Fruit fly (Drosophila melanogaster) whole organism, prepupa: Measurements from ENCODE around the gene sina.

ENCODE experiments used
- Blimp-1 ChIP-seq: fragments of 200-800 bp; sonication (Bioruptor generic); optimal IDR thresholded peaks from 3 replicates; lab custom pipeline; 2017; ENCODE audit warnings: missing biosample characterization, missing genetic modification characterization, mild to moderate bottlenecking, moderate library complexity, missing genetic modification reagents
- CG10669 ChIP-seq: fragments of 200-800 bp; sonication (Bioruptor generic); optimal IDR thresholded peaks from 3 replicates; lab custom pipeline; 2018; ENCODE audit warnings: missing biosample characterization, mild to moderate bottlenecking, missing genetic modification characterization, moderate library complexity
- CG11294 ChIP-seq: fragments of 200-800 bp; sonication (Bioruptor generic); IDR thresholded peaks from 2 replicates; pipeline ENCODE4 v1.3.6; 2022; ENCODE audit warnings: missing biosample characterization, missing genetic modification characterization
- CG11762 ChIP-seq: fragments of 200-800 bp; sonication (Bioruptor generic); optimal IDR thresholded peaks from 3 replicates; lab custom pipeline; 2016; ENCODE audit warnings: missing biosample characterization, missing genetic modification characterization; ENCODE audit not compliant: insufficient read depth
- CG15336 ChIP-seq: fragments of 200-800 bp; sonication (Bioruptor generic); IDR thresholded peaks from 2 replicates; pipeline ENCODE4 v1.3.6; 2022; ENCODE audit warnings: missing biosample characterization, missing genetic modification characterization
- CG1621 ChIP-seq: fragments of 200-800 bp; sonication (Bioruptor generic); optimal IDR thresholded peaks from 3 replicates; lab custom pipeline; 2018; ENCODE audit warnings: missing biosample characterization, mild to moderate bottlenecking, missing genetic modification characterization
- CG3032 ChIP-seq: fragments of 200-800 bp; optimal IDR thresholded peaks from 2 replicates; lab custom pipeline; 2019; ENCODE audit warnings: missing biosample characterization, mild to moderate bottlenecking, missing genetic modification characterization, moderate library complexity
- CG31627 ChIP-seq: fragments of 200-800 bp; sonication (Bioruptor generic); optimal IDR thresholded peaks from 3 replicates; lab custom pipeline; 2016; ENCODE audit warnings: missing biosample characterization, missing genetic modification characterization
- CG32006 ChIP-seq: fragments of 200-800 bp; sonication (Bioruptor generic); optimal IDR thresholded peaks from 3 replicates; lab custom pipeline; 2017; ENCODE audit warnings: missing biosample characterization, mild to moderate bottlenecking, missing genetic modification characterization
- CG34406 ChIP-seq: fragments of 200-800 bp; sonication (Bioruptor generic); optimal IDR thresholded peaks from 3 replicates; lab custom pipeline; 2016; ENCODE audit warnings: missing biosample characterization, missing genetic modification characterization
- CG3919 ChIP-seq: fragments of 200-800 bp; sonication (Bioruptor generic); optimal IDR thresholded peaks from 3 replicates; lab custom pipeline; 2016; ENCODE audit warnings: missing biosample characterization, missing genetic modification characterization
- CG4318 ChIP-seq: fragments of 200-800 bp; sonication (Bioruptor generic); optimal IDR thresholded peaks from 3 replicates; lab custom pipeline; 2017; ENCODE audit warnings: missing biosample characterization, mild to moderate bottlenecking, missing genetic modification characterization
- CG6163 ChIP-seq: fragments of 200-800 bp; sonication (Bioruptor generic); IDR thresholded peaks from 3 replicates; pipeline ENCODE4 v1.3.6; 2022; ENCODE audit warnings: missing biosample characterization, missing genetic modification characterization
- CG6808 ChIP-seq: fragments of 200-800 bp; sonication (Bioruptor generic); optimal IDR thresholded peaks from 3 replicates; lab custom pipeline; 2017; ENCODE audit warnings: missing biosample characterization, missing genetic modification characterization, mild to moderate bottlenecking, moderate library complexity, missing genetic modification reagents
- CG6854 ChIP-seq: fragments of 200-800 bp; sonication (Bioruptor generic); optimal IDR thresholded peaks from 2 replicates; lab custom pipeline; 2017; ENCODE audit warnings: missing biosample characterization, mild to moderate bottlenecking, missing genetic modification characterization
- CG7368 ChIP-seq: fragments of 200-800 bp; sonication (Bioruptor generic); optimal IDR thresholded peaks from 3 replicates; lab custom pipeline; 2016; ENCODE audit warnings: missing biosample characterization, missing genetic modification characterization
- CG8119 ChIP-seq: fragments of 200-800 bp; sonication (Bioruptor generic); IDR thresholded peaks from 3 replicates; pipeline ENCODE4 v1.3.6; 2022; ENCODE audit warnings: missing biosample characterization, missing genetic modification characterization
- CG8319 ChIP-seq: fragments of 200-800 bp; sonication (Bioruptor generic); optimal IDR thresholded peaks from 3 replicates; lab custom pipeline; 2016; ENCODE audit warnings: missing biosample characterization, missing genetic modification characterization
- CG8632 ChIP-seq: fragments of 200-800 bp; sonication (Bioruptor generic); optimal IDR thresholded peaks from 3 replicates; lab custom pipeline; 2016; ENCODE audit warnings: missing biosample characterization, missing genetic modification characterization
- Eip75B ChIP-seq: fragments of 200-800 bp; sonication (Bioruptor generic); optimal IDR thresholded peaks from 3 replicates; lab custom pipeline; 2016; ENCODE audit warnings: missing biosample characterization, missing genetic modification characterization
- Eip78C ChIP-seq: fragments of 200-800 bp; sonication (Bioruptor generic); peaks from one replicate; lab custom pipeline; 2016; ENCODE audit warnings: missing biosample characterization, missing genetic modification characterization
- Eip93F ChIP-seq: fragments of 200-800 bp; sonication (Bioruptor generic); optimal IDR thresholded peaks from 2 replicates; lab custom pipeline; 2016; ENCODE audit warnings: missing biosample characterization, mild to moderate bottlenecking, missing genetic modification characterization
- Ets21C ChIP-seq: fragments of 200-800 bp; sonication (Bioruptor generic); optimal IDR thresholded peaks from 3 replicates; lab custom pipeline; 2016; ENCODE audit warnings: missing biosample characterization, missing genetic modification characterization
- Ets96B ChIP-seq: fragments of 200-800 bp; optimal IDR thresholded peaks from 2 replicates; lab custom pipeline; 2019; ENCODE audit warnings: missing biosample characterization, mild to moderate bottlenecking, missing genetic modification characterization, moderate library complexity
- Hr39 ChIP-seq: fragments of 200-800 bp; sonication (Bioruptor generic); optimal IDR thresholded peaks from 2 replicates; lab custom pipeline; 2016; ENCODE audit warnings: missing biosample characterization, missing genetic modification characterization
- Hr4 ChIP-seq: fragments of 200-800 bp; sonication (Bioruptor generic); optimal IDR thresholded peaks from 3 replicates; lab custom pipeline; 2016; ENCODE audit warnings: missing biosample characterization, missing genetic modification characterization
- Met ChIP-seq: fragments of 200-800 bp; sonication (Bioruptor generic); optimal IDR thresholded peaks from 3 replicates; lab custom pipeline; 2016; ENCODE audit warnings: missing biosample characterization, missing genetic modification characterization
- OdsH ChIP-seq: fragments of 200-800 bp; sonication (Bioruptor generic); optimal IDR thresholded peaks from 3 replicates; lab custom pipeline; 2016; ENCODE audit warnings: missing biosample characterization, missing genetic modification characterization
- Smox ChIP-seq: fragments of 200-800 bp; sonication (Bioruptor generic); optimal IDR thresholded peaks from 3 replicates; lab custom pipeline; 2016; ENCODE audit warnings: missing biosample characterization, missing genetic modification characterization
- Sox102F ChIP-seq: fragments of 200-800 bp; sonication (Bioruptor generic); optimal IDR thresholded peaks from 2 replicates; lab custom pipeline; 2016; ENCODE audit warnings: missing biosample characterization, mild to moderate bottlenecking, missing genetic modification characterization
- Sox14 ChIP-seq: fragments of 200-800 bp; sonication (Bioruptor generic); optimal IDR thresholded peaks from 3 replicates; lab custom pipeline; 2016; ENCODE audit warnings: missing biosample characterization, missing genetic modification characterization
- Sox15 ChIP-seq: fragments of 200-800 bp; sonication (Bioruptor generic); optimal IDR thresholded peaks from 3 replicates; lab custom pipeline; 2016; ENCODE audit warnings: missing biosample characterization, missing genetic modification characterization
- achi ChIP-seq: fragments of 200-800 bp; sonication (Bioruptor generic); optimal IDR thresholded peaks from 3 replicates; lab custom pipeline; 2016; ENCODE audit warnings: missing biosample characterization, missing genetic modification characterization
- acj6 ChIP-seq: fragments of 200-800 bp; sonication (Bioruptor generic); optimal IDR thresholded peaks from 3 replicates; lab custom pipeline; 2016; ENCODE audit warnings: missing biosample characterization, missing genetic modification characterization
- cyc ChIP-seq: fragments of 200-800 bp; sonication (Bioruptor generic); optimal IDR thresholded peaks from 3 replicates; lab custom pipeline; 2016; ENCODE audit warnings: missing biosample characterization, missing genetic modification characterization
- dsx ChIP-seq: fragments of 200-800 bp; optimal IDR thresholded peaks from 3 replicates; lab custom pipeline; 2019; ENCODE audit warnings: missing biosample characterization, mild to moderate bottlenecking, missing genetic modification characterization, moderate library complexity; ENCODE audit not compliant: poor library complexity, severe bottlenecking
- eg ChIP-seq: fragments of 200-800 bp; sonication (Bioruptor generic); IDR thresholded peaks from 3 replicates; pipeline ENCODE4 v1.3.6; 2022; ENCODE audit warnings: missing biosample characterization, missing genetic modification characterization
- esn ChIP-seq: fragments of 200-800 bp; sonication (Bioruptor generic); optimal IDR thresholded peaks from 2 replicates; lab custom pipeline; 2016; ENCODE audit warnings: missing biosample characterization, mild to moderate bottlenecking, missing genetic modification characterization, moderate library complexity
- fd59A ChIP-seq: fragments of 200-800 bp; sonication (Bioruptor generic); optimal IDR thresholded peaks from 2 replicates; lab custom pipeline; 2017; ENCODE audit warnings: missing biosample characterization, mild to moderate bottlenecking, missing genetic modification characterization, missing genetic modification reagents
- fkh ChIP-seq: fragments of 200-800 bp; sonication (Bioruptor generic); optimal IDR thresholded peaks from 3 replicates; lab custom pipeline; 2017; ENCODE audit warnings: missing biosample characterization, mild to moderate bottlenecking, missing genetic modification characterization, moderate library complexity
- lz ChIP-seq: fragments of 200-800 bp; sonication (Bioruptor generic); optimal IDR thresholded peaks from 3 replicates; lab custom pipeline; 2016; ENCODE audit warnings: missing biosample characterization, missing genetic modification characterization
- net ChIP-seq: fragments of 200-800 bp; sonication (Bioruptor generic); optimal IDR thresholded peaks from 3 replicates; lab custom pipeline; 2016; ENCODE audit warnings: missing biosample characterization, missing genetic modification characterization
- pdm3 ChIP-seq: fragments of 200-800 bp; sonication (Bioruptor generic); optimal IDR thresholded peaks from 3 replicates; lab custom pipeline; 2016; ENCODE audit warnings: missing biosample characterization, missing genetic modification characterization
- salr ChIP-seq, 2 experiments: fragments of 200-800 bp; sonication (Bioruptor generic); optimal IDR thresholded peaks; 3 replicates each; lab custom pipeline; 2016 to 2018; ENCODE audit warnings: missing biosample characterization in 2 of 2, missing genetic modification characterization in 2 of 2, mild to moderate bottlenecking in 1 of 2
- spab ChIP-seq: fragments of 200-800 bp; sonication (Bioruptor generic); optimal IDR thresholded peaks from 2 replicates; lab custom pipeline; 2017; ENCODE audit warnings: missing biosample characterization, mild to moderate bottlenecking, missing genetic modification characterization, missing genetic modification reagents
- ss ChIP-seq, 2 experiments: fragments of 200-800 bp; sonication (Bioruptor generic); optimal IDR thresholded peaks; 2 replicates in 1 of 2; 3 replicates in 1 of 2; lab custom pipeline; 2017 to 2018; ENCODE audit warnings: mild to moderate bottlenecking in 2 of 2, missing biosample characterization in 2 of 2, missing genetic modification characterization in 2 of 2, moderate library complexity in 1 of 2
- svp ChIP-seq: fragments of 200-800 bp; sonication (Bioruptor generic); peaks from one replicate; lab custom pipeline; 2016; ENCODE audit warnings: missing biosample characterization, missing genetic modification characterization
- topi ChIP-seq: fragments of 200-800 bp; sonication (Bioruptor generic); optimal IDR thresholded peaks from 3 replicates; lab custom pipeline; 2016; ENCODE audit warnings: missing biosample characterization, missing genetic modification characterization
- vri ChIP-seq: fragments of 200-800 bp; sonication (Bioruptor generic); optimal IDR thresholded peaks from 3 replicates; lab custom pipeline; 2016; ENCODE audit warnings: missing biosample characterization, mild to moderate bottlenecking, missing genetic modification characterization

The sina gene

DNA sequence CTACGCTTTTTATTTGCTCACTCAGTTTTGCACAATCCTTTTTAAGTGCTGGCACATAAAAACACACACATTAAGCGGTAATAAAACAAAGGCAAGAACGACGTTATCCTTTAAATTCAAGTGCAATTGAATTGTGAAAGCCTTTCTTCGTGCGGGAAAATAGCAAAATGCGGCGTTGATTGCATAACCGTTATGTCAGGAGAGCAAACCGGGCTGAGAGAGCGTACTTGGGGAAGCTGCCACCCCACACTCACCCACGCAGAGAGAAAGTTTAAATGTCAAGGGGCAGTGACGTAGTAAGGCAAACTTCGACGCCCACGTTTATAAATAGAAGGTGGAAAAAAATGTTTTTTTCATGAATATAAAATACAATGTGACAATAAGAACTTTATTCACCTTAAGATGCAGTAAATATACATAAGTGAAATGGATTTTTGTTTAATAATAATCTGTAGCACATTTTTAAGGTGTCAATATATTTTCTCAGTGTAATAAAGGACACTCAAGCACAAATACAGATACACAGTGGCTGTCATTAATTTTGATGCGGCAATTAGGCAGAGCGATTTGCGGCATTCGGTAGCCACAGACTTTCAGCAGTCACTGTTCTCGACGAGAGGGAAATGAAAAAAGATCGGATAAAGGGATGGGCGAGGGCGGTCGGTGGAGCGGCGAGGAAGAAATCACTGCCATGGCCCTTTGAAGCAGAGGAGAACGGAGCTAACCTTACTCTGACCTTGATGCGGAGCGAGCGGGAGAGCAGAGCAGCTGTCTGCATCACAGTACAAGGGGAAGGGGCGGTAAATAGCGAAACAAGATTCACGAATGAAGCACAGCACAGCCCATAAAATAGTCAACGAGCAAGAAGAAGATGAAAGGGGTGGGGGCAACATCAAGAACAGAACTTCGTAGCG is 47.5 kb upstream of the sina start:
- TF ChIP-seq pdm3 (GFP tag; lab: Kevin White, UChicago) (peak; percentile 56), Ets96B (tag; lab: Kevin White, UChicago) (peak; percentile 71), achi (peak; percentile 51), CG7368 (GFP tag; lab: Kevin White, UChicago) (peak; percentile 24), spab (peak; percentile 29), CG8319 (GFP tag; lab: Kevin White, UChicago) (no peak), CG11294 (GFP tag; lab: Robert Waterston, UW) (0 out of 2 replicates have a peak, but pooled peaks have one; percentile 9), Eip93F (GFP tag; lab: Kevin White, UChicago) (no peak), Sox15 (GFP tag; lab: Kevin White, UChicago) (peak; percentile 9), Eip75B (GFP tag; lab: Kevin White, UChicago) (peak; percentile 65), CG10669 (peak; percentile 61), OdsH (peak; percentile 53), esn (GFP tag; lab: Kevin White, UChicago) (peak; percentile 49), fkh (GFP tag; lab: Kevin White, UChicago) (no peak), eg (no peak), CG3032 (tag; lab: Kevin White, UChicago) (peak; percentile 64), Smox (GFP tag; lab: Kevin White, UChicago) (peak; percentile 44), Sox14 (GFP tag; lab: Kevin White, UChicago) (peak; percentile 34), svp (GFP tag; lab: Kevin White, UChicago) (peak; percentile 85), CG8632 (GFP tag; lab: Kevin White, UChicago) (peak; percentile 62), Met (GFP tag; lab: Kevin White, UChicago) (peak; percentile 59), CG1621 (tag; lab: Kevin White, UChicago) (peak; percentile 45), Ets21C (GFP tag; lab: Kevin White, UChicago) (peak; percentile 14), topi (GFP tag; lab: Kevin White, UChicago) (peak; percentile 56), Hr39 (GFP tag; lab: Kevin White, UChicago) (peak; percentile 42), CG4318 (GFP tag; lab: Kevin White, UChicago) (no peak), CG6163 (GFP tag; lab: Robert Waterston, UW) (peak; percentile 30; the same call in 1 of the 3 replicates), Blimp-1 (GFP tag; lab: Kevin White, UChicago) (peak; percentile 76), cyc (peak; percentile 36), CG3919 (peak; percentile 48), CG11762 (GFP tag; lab: Kevin White, UChicago) (no peak), CG6808 (GFP tag; lab: Kevin White, UChicago) (no peak), CG32006 (GFP tag; lab: Kevin White, UChicago) (peak; percentile 12), acj6 (GFP tag; lab: Kevin White, UChicago) (peak; percentile 51), CG31627 (peak; percentile 26), Hr4 (peak; percentile 38), salr (GFP tag; optimal IDR thresholded peaks at IDR 0.05; lab: Kevin White, UChicago) (peak; percentile 48 to 55), dsx (GFP tag; lab: Kevin White, UChicago) (peak; percentile 52), CG15336 (0 out of 2 replicates have a peak, but pooled peaks have one; percentile 20), lz (GFP tag; lab: Kevin White, UChicago) (peak; percentile 42), Eip78C (GFP tag; lab: Kevin White, UChicago) (peak; percentile 86), CG8119 (GFP tag; lab: Robert Waterston, UW) (no peak; the same call in 2 of the 3 replicates), net (no peak), vri (GFP tag; lab: Kevin White, UChicago) (peak; percentile 7), Sox102F (GFP tag; lab: Kevin White, UChicago) (peak; percentile 52), fd59A (GFP tag; lab: Kevin White, UChicago) (peak; percentile 29), CG6854 (no peak), CG34406 (peak; percentile 35), ss (GFP tag; optimal IDR thresholded peaks at IDR 0.05; lab: Kevin White, UChicago) (peak; percentile 6 to 8)
